Worm (Caenorhabditis elegans) whole organism, early embryonic: ENCODE results near the gene cest-3.

Experiments used
- B0310.2 ChIP-seq: sonication (generic microtip); optimal IDR thresholded peaks from 2 replicates; lab custom pipeline; 2016; ENCODE audit warnings: mild to moderate bottlenecking, missing genetic modification characterization, missing compliant biosample characterization
- aly-1 ChIP-seq: sonication (generic microtip); optimal IDR thresholded peaks from 2 replicates; lab custom pipeline; 2016; ENCODE audit warnings: missing genetic modification characterization, missing compliant biosample characterization
- ama-1 ChIP-seq: fragments of 150-350 bp; optimal IDR thresholded peaks from 2 replicates; lab custom pipeline; 2014
- ceh-36 ChIP-seq: sonication (generic microtip); optimal IDR thresholded peaks from 2 replicates; lab custom pipeline; 2016; ENCODE audit warnings: missing genetic modification characterization, inconsistent platforms, missing compliant biosample characterization
- ets-7 ChIP-seq: sonication (generic microtip); optimal IDR thresholded peaks from 2 replicates; lab custom pipeline; 2016; ENCODE audit warnings: missing genotype, missing genetic modification characterization, missing compliant biosample characterization
- flt-1 ChIP-seq: fragments of 200-800 bp; sonication (Bioruptor generic); IDR thresholded peaks from 2 replicates; pipeline ENCODE4 v1.3.6; 2022; ENCODE audit warnings: missing genetic modification characterization, missing compliant biosample characterization
- hmbx-1 ChIP-seq: sonication (generic microtip); optimal IDR thresholded peaks from 2 replicates; lab custom pipeline; 2016; ENCODE audit warnings: mild to moderate bottlenecking, missing genetic modification characterization, missing compliant biosample characterization
- hmg-4 ChIP-seq: fragments of 200-800 bp; sonication (Bioruptor generic); optimal IDR thresholded peaks from 2 replicates; lab custom pipeline; 2018; ENCODE audit warnings: mild to moderate bottlenecking, missing genetic modification characterization, missing compliant biosample characterization
- pes-1 ChIP-seq: fragments of 200-800 bp; sonication (Bioruptor generic); IDR thresholded peaks from 2 replicates; pipeline ENCODE4 v1.3.6; 2022; ENCODE audit warnings: missing genetic modification reagents, missing genetic modification characterization, missing compliant biosample characterization
- sea-1 ChIP-seq: fragments of 200-800 bp; sonication (Bioruptor generic); conservative IDR thresholded peaks from 2 replicates; pipeline ENCODE4 v1.3.6; 2022; ENCODE audit warnings: missing genetic modification characterization, missing compliant biosample characterization
- tbx-37 ChIP-seq: fragments of 200-800 bp; sonication (Bioruptor generic); conservative IDR thresholded peaks from 2 replicates; pipeline ENCODE4 v1.3.6; 2022; ENCODE audit warnings: missing genetic modification reagents, missing genetic modification characterization, missing compliant biosample characterization
- tra-4 ChIP-seq: sonication (generic microtip); optimal IDR thresholded peaks from 2 replicates; lab custom pipeline; 2017; ENCODE audit warnings: missing genetic modification characterization, missing compliant biosample characterization

DNA sequence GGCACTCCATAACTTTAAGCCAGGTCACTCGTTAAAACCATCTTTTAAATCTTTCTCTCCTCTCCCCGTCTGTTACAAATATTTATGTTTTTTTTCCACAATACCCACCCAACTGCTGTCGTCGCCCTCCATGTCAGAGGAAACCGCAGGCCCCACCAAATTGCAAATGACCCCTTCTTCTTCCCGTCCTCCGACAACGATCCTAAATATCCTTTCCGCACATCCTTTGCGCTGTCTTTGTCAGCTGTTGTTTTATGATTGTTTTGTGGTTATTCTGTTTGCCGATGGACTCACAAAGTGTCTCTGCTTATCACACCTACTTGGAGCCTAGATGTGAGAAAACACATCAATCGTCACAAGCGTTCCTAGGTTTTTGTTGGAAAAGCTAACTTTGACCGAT lies 6.7 kb downstream of the cest-3 start:
- TF ChIP-seq ama-1 (lab: Kevin White, UChicago), result no peak
- no peak for TF ChIP-seq hmg-4 (GFP tag; lab: Kevin White, UChicago)
- TF ChIP-seq aly-1 (tag; lab: Kevin White, UChicago), result no peak
- no peak for TF ChIP-seq pes-1
- no peak for TF ChIP-seq sea-1 (GFP tag; lab: Robert Waterston, UW)
- no peak for TF ChIP-seq ceh-36
- TF ChIP-seq ets-7 (tag; lab: Kevin White, UChicago), result no peak
- TF ChIP-seq tra-4 (tag; lab: Kevin White, UChicago), result no peak
- no peak for TF ChIP-seq flt-1 (GFP tag; lab: Robert Waterston, UW)
- no peak for TF ChIP-seq B0310.2 (tag; lab: Kevin White, UChicago)
- no peak for TF ChIP-seq hmbx-1
- TF ChIP-seq tbx-37 (GFP tag; lab: Robert Waterston, UW), result no peak
